Fruit fly (Drosophila melanogaster) whole organism: ENCODE results near the gene lsn.

ENCODE experiments used
- CG8478 ChIP-seq: fragments of >200 bp; optimal IDR thresholded peaks from 2 replicates; lab custom pipeline; 2018; ENCODE audit warnings: inconsistent platforms
- psq ChIP-seq: fragments of >200 bp; optimal IDR thresholded peaks from 2 replicates; lab custom pipeline; 2017

- TF ChIP-seq CG8478 (no peak), psq (no peak)
These were observed 41.1 kb upstream of the lsn start for dm6 chr3R:21823699-21824406.
